Worm (Caenorhabditis elegans) whole organism, L2 larva: ENCODE results near the gene erp-44.2.
A peak's percentile ranks its signal among the peaks of the same experiment; 100 is the strongest.

ENCODE experiments used
- R02D3.7 ChIP-seq: fragments of 150-350 bp; optimal IDR thresholded peaks from 2 replicates; lab custom pipeline; 2014; ENCODE audit warnings: missing biosample characterization, missing genetic modification characterization
- ama-1 ChIP-seq: fragments of 150-350 bp; optimal IDR thresholded peaks from 2 replicates; lab custom pipeline; 2018; ENCODE audit warnings: inconsistent platforms
- ceh-82 ChIP-seq: fragments of 150-350 bp; optimal IDR thresholded peaks from 2 replicates; lab custom pipeline; 2014; ENCODE audit warnings: missing biosample characterization, missing genetic modification characterization
- lin-11 ChIP-seq: fragments of 150-350 bp; sonication (generic microtip); optimal IDR thresholded peaks from 2 replicates; lab custom pipeline; 2014; ENCODE audit warnings: missing biosample characterization, missing genetic modification characterization, inconsistent platforms, mixed read lengths
- nhr-129 ChIP-seq: fragments of 150-350 bp; optimal IDR thresholded peaks from 2 replicates; lab custom pipeline; 2014; ENCODE audit warnings: missing biosample characterization, missing genetic modification characterization
- sem-4 ChIP-seq: fragments of 150-350 bp; optimal IDR thresholded peaks from 2 replicates; lab custom pipeline; 2014; ENCODE audit warnings: missing biosample characterization, missing genetic modification reagents, missing genetic modification characterization
- unc-55 ChIP-seq: fragments of 150-350 bp; sonication (generic microtip); optimal IDR thresholded peaks from 3 replicates; lab custom pipeline; 2014; ENCODE audit warnings: missing biosample characterization, missing genetic modification reagents, missing genetic modification characterization
- zag-1 ChIP-seq: fragments of 150-350 bp; optimal IDR thresholded peaks from 2 replicates; lab custom pipeline; 2014; ENCODE audit warnings: missing biosample characterization, missing genetic modification characterization

ce11 chrIV:7815683-7816183 lies 18.7 kb downstream of the erp-44.2 start, which contains the start of gene cdgs-1:
- TF ChIP-seq sem-4 (tag; lab: Kevin White, UChicago) (no peak), lin-11 (tag; lab: Kevin White, UChicago) (no peak), R02D3.7 (tag; lab: Kevin White, UChicago) (no peak), zag-1 (tag; lab: Kevin White, UChicago) (no peak), ceh-82 (tag; lab: Kevin White, UChicago) (no peak), nhr-129 (tag; lab: Kevin White, UChicago) (peak; percentile 77), unc-55 (GFP tag; lab: Kevin White, UChicago) (peak; percentile 57), ama-1 (lab: Kevin White, UChicago) (no peak)
